Fruit fly (Drosophila melanogaster) whole organism, embryonic: ENCODE results near the gene CG3337.

Experiments used
- CG10274 ChIP-seq: fragments of 200-800 bp; sonication (Bioruptor generic); optimal IDR thresholded peaks from 3 replicates; lab custom pipeline; 2017; ENCODE audit warnings: missing biosample characterization, mild to moderate bottlenecking, missing genetic modification characterization
- CG11695 ChIP-seq: fragments of 200-800 bp; sonication (Bioruptor generic); IDR thresholded peaks from 3 replicates; pipeline ENCODE4 v1.3.6; 2022; ENCODE audit warnings: missing biosample characterization, missing genetic modification characterization
- CG12155 ChIP-seq: fragments of 200-800 bp; sonication (Bioruptor generic); optimal IDR thresholded peaks from 3 replicates; lab custom pipeline; 2016; ENCODE audit warnings: missing biosample characterization, missing genetic modification characterization
- CG13424 ChIP-seq: fragments of 200-800 bp; sonication (Bioruptor generic); optimal IDR thresholded peaks from 2 replicates; lab custom pipeline; 2019; ENCODE audit warnings: missing biosample characterization, mild to moderate bottlenecking, missing genetic modification characterization, moderate library complexity
- CG13624 ChIP-seq: fragments of 200-800 bp; sonication (Bioruptor generic); optimal IDR thresholded peaks from 2 replicates; lab custom pipeline; 2016; ENCODE audit warnings: missing biosample characterization, missing genetic modification characterization
- CG14965 ChIP-seq: fragments of 200-800 bp; sonication (Bioruptor generic); optimal IDR thresholded peaks from 2 replicates; lab custom pipeline; 2016; ENCODE audit warnings: missing biosample characterization, missing genetic modification characterization, borderline replicate concordance
- CG17359 ChIP-seq: fragments of 200-800 bp; sonication (Bioruptor generic); optimal IDR thresholded peaks from 3 replicates; lab custom pipeline; 2018; ENCODE audit warnings: missing biosample characterization, mild to moderate bottlenecking, missing genetic modification characterization, moderate library complexity
- CG18476 ChIP-seq: fragments of 200-800 bp; sonication (Bioruptor generic); optimal IDR thresholded peaks from 2 replicates; lab custom pipeline; 2016; ENCODE audit warnings: missing biosample characterization, mild to moderate bottlenecking, missing genetic modification characterization
- CG18619 ChIP-seq: fragments of 200-800 bp; sonication (Bioruptor generic); optimal IDR thresholded peaks from 3 replicates; lab custom pipeline; 2017; ENCODE audit warnings: missing biosample characterization, mild to moderate bottlenecking, missing genetic modification characterization
- CG30403 ChIP-seq: fragments of 200-800 bp; sonication (Bioruptor generic); optimal IDR thresholded peaks from 3 replicates; lab custom pipeline; 2016; ENCODE audit warnings: missing biosample characterization, missing genetic modification characterization
- CG3163 ChIP-seq: fragments of 200-800 bp; sonication (Bioruptor generic); optimal IDR thresholded peaks from 3 replicates; lab custom pipeline; 2016; ENCODE audit warnings: missing biosample characterization, missing genetic modification characterization
- CG4424 ChIP-seq: fragments of 200-800 bp; sonication (Bioruptor generic); optimal IDR thresholded peaks from 3 replicates; lab custom pipeline; 2016; ENCODE audit warnings: missing biosample characterization, missing genetic modification characterization
- CG4617 ChIP-seq: fragments of 200-800 bp; sonication (Bioruptor generic); optimal IDR thresholded peaks from 3 replicates; lab custom pipeline; 2016; ENCODE audit warnings: missing biosample characterization, missing genetic modification characterization, borderline replicate concordance
- CG7556 ChIP-seq: fragments of 200-800 bp; sonication (Bioruptor generic); optimal IDR thresholded peaks from 2 replicates; lab custom pipeline; 2017; ENCODE audit warnings: missing biosample characterization, mild to moderate bottlenecking, missing genetic modification characterization
- CG9797 ChIP-seq: fragments of 200-800 bp; sonication (Bioruptor generic); optimal IDR thresholded peaks from 3 replicates; lab custom pipeline; 2018; ENCODE audit warnings: missing biosample characterization, mild to moderate bottlenecking, missing genetic modification characterization
- Dbx ChIP-seq: fragments of 200-800 bp; sonication (Bioruptor generic); IDR thresholded peaks from 3 replicates; pipeline ENCODE4 v1.3.6; 2022; ENCODE audit warnings: missing biosample characterization, missing genetic modification characterization
- Dip2 ChIP-seq: fragments of 200-800 bp; sonication (Bioruptor generic); IDR thresholded peaks from 2 replicates; pipeline ENCODE4 v1.3.6; 2022; ENCODE audit warnings: missing biosample characterization, missing genetic modification characterization
- Dll ChIP-seq: fragments of 200-800 bp; sonication (Bioruptor generic); IDR thresholded peaks from 4 replicates; pipeline ENCODE4 v1.3.6; 2022; ENCODE audit warnings: missing biosample characterization, missing genetic modification characterization; ENCODE audit not compliant: partially characterized antibody
- Drgx ChIP-seq: fragments of 200-800 bp; sonication (Bioruptor generic); IDR thresholded peaks from 2 replicates; pipeline ENCODE4 v1.3.6; 2022; ENCODE audit warnings: missing biosample characterization, missing genetic modification characterization
- Gug ChIP-seq: fragments of 200-800 bp; sonication (Bioruptor generic); IDR thresholded peaks from 4 replicates; pipeline ENCODE4 v1.3.6; 2022; ENCODE audit warnings: missing biosample characterization, missing genetic modification characterization
- HLH4C ChIP-seq: fragments of 200-800 bp; sonication (Bioruptor generic); IDR thresholded peaks from 3 replicates; pipeline ENCODE4 v1.3.6; 2022; ENCODE audit warnings: missing biosample characterization, missing genetic modification characterization; ENCODE audit not compliant: partially characterized antibody
- Hmr ChIP-seq: fragments of 200-800 bp; sonication (Bioruptor generic); optimal IDR thresholded peaks from 3 replicates; lab custom pipeline; 2017; ENCODE audit warnings: mild to moderate bottlenecking, missing biosample characterization, missing genetic modification reagents, missing genetic modification characterization
- Lpt ChIP-seq: fragments of >200 bp; optimal IDR thresholded peaks from 2 replicates; lab custom pipeline; 2018; ENCODE audit warnings: missing biosample characterization, missing genetic modification characterization
- NC2β ChIP-seq: fragments of 200-800 bp; sonication (Bioruptor generic); optimal IDR thresholded peaks from 2 replicates; lab custom pipeline; 2016; ENCODE audit warnings: missing biosample characterization, missing genetic modification characterization
- NK7.1 ChIP-seq: fragments of 200-800 bp; sonication (Bioruptor generic); optimal IDR thresholded peaks from 3 replicates; lab custom pipeline; 2016; ENCODE audit warnings: missing biosample characterization, missing genetic modification characterization
- Optix ChIP-seq: fragments of 200-800 bp; sonication (Bioruptor generic); IDR thresholded peaks from 3 replicates; pipeline ENCODE4 v1.3.6; 2022; ENCODE audit warnings: missing biosample characterization, missing genetic modification characterization
- Stat92E ChIP-seq, 3 experiments: fragments of >200 bp in 2 of 3; fragments of 200-800 bp in 1 of 3; sonication (Bioruptor generic) in 1 of 3; optimal IDR thresholded peaks; 2 replicates each; lab custom pipeline; 2017 to 2019; ENCODE audit warnings: missing biosample characterization in 3 of 3, missing genetic modification characterization in 3 of 3, mild to moderate bottlenecking in 1 of 3, moderate library complexity in 1 of 3
- ase ChIP-seq: fragments of 200-800 bp; sonication (Bioruptor generic); IDR thresholded peaks from 3 replicates; pipeline ENCODE4 v1.3.6; 2022; ENCODE audit warnings: missing biosample characterization, missing genetic modification characterization
- bbx ChIP-seq: fragments of 200-800 bp; sonication (Bioruptor generic); IDR thresholded peaks from 2 replicates; pipeline ENCODE4 v1.3.6; 2022; ENCODE audit warnings: missing biosample characterization, missing genetic modification characterization; ENCODE audit not compliant: partially characterized antibody
- bigmax ChIP-seq: fragments of 200-800 bp; sonication (Bioruptor generic); optimal IDR thresholded peaks from 2 replicates; lab custom pipeline; 2018; ENCODE audit warnings: missing biosample characterization, mild to moderate bottlenecking, missing genetic modification characterization
- bowl ChIP-seq: fragments of 200-800 bp; sonication (Bioruptor generic); IDR thresholded peaks from 2 replicates; pipeline ENCODE4 v1.3.6; 2022; ENCODE audit warnings: missing biosample characterization, missing genetic modification characterization
- br ChIP-seq: fragments of >200 bp; optimal IDR thresholded peaks from 2 replicates; lab custom pipeline; 2017
- chinmo ChIP-seq: fragments of 200-800 bp; sonication (Bioruptor generic); IDR thresholded peaks from 4 replicates; pipeline ENCODE4 v1.3.6; 2022; ENCODE audit warnings: missing biosample characterization, missing genetic modification characterization; ENCODE audit not compliant: partially characterized antibody
- dan ChIP-seq: fragments of 200-800 bp; sonication (Bioruptor generic); IDR thresholded peaks from 2 replicates; pipeline ENCODE4 v1.3.6; 2022; ENCODE audit warnings: missing biosample characterization, missing genetic modification characterization
- dpn ChIP-seq, 2 experiments: fragments of 200-800 bp; sonication (Bioruptor generic); optimal IDR thresholded peaks; 3 replicates each; lab custom pipeline; 2016; ENCODE audit warnings: missing biosample characterization in 2 of 2, missing genetic modification characterization in 2 of 2
- dysf ChIP-seq: fragments of 200-800 bp; sonication (Bioruptor generic); IDR thresholded peaks from 3 replicates; pipeline ENCODE4 v1.3.6; 2022; ENCODE audit warnings: missing biosample characterization, missing genetic modification characterization
- esg ChIP-seq: fragments of 200-800 bp; sonication (Bioruptor generic); conservative IDR thresholded peaks from 2 replicates; pipeline ENCODE4 v1.3.6; 2022; ENCODE audit warnings: missing biosample characterization, missing genetic modification characterization
- fd64A ChIP-seq: fragments of 200-800 bp; sonication (Bioruptor generic); optimal IDR thresholded peaks from 3 replicates; lab custom pipeline; 2018; ENCODE audit warnings: missing biosample characterization, mild to moderate bottlenecking, missing genetic modification characterization
- grau ChIP-seq: fragments of 200-800 bp; optimal IDR thresholded peaks from 3 replicates; lab custom pipeline; 2019; ENCODE audit warnings: missing biosample characterization, mild to moderate bottlenecking, missing genetic modification characterization, moderate library complexity
- hb ChIP-seq: fragments of 200-800 bp; sonication (Bioruptor generic); IDR thresholded peaks from 3 replicates; pipeline ENCODE4 v1.3.6; 2022; ENCODE audit warnings: missing biosample characterization, missing genetic modification characterization; ENCODE audit not compliant: partially characterized antibody
- ind ChIP-seq: fragments of 200-800 bp; sonication (Bioruptor generic); optimal IDR thresholded peaks from 3 replicates; lab custom pipeline; 2016; ENCODE audit warnings: missing biosample characterization, missing genetic modification characterization
- jigr1 ChIP-seq: fragments of 200-800 bp; sonication (Bioruptor generic); IDR thresholded peaks from 3 replicates; pipeline ENCODE4 v1.3.6; 2022; ENCODE audit warnings: missing biosample characterization, missing genetic modification characterization
- klu ChIP-seq: fragments of 200-800 bp; sonication (Bioruptor generic); IDR thresholded peaks from 2 replicates; pipeline ENCODE4 v1.3.6; 2022; ENCODE audit warnings: missing biosample characterization, missing genetic modification characterization
- nau ChIP-seq: fragments of 200-800 bp; sonication (Bioruptor generic); optimal IDR thresholded peaks from 3 replicates; lab custom pipeline; 2017; ENCODE audit warnings: missing biosample characterization, mild to moderate bottlenecking, missing genetic modification characterization, missing genetic modification reagents
- row ChIP-seq: fragments of 200-800 bp; sonication (Bioruptor generic); IDR thresholded peaks from 3 replicates; pipeline ENCODE4 v1.3.6; 2022; ENCODE audit warnings: missing biosample characterization, missing genetic modification characterization
- sisA ChIP-seq: fragments of 200-800 bp; sonication (Bioruptor generic); IDR thresholded peaks from 2 replicates; pipeline ENCODE4 v1.3.6; 2022; ENCODE audit warnings: missing biosample characterization, missing genetic modification characterization
- slbo ChIP-seq: fragments of 200-800 bp; sonication (Bioruptor generic); IDR thresholded peaks from 2 replicates; pipeline ENCODE4 v1.3.6; 2022; ENCODE audit warnings: missing biosample characterization, missing genetic modification characterization
- sug ChIP-seq: fragments of 200-800 bp; optimal IDR thresholded peaks from 2 replicates; lab custom pipeline; 2019; ENCODE audit warnings: missing biosample characterization, mild to moderate bottlenecking, missing genetic modification characterization, moderate library complexity
- tin ChIP-seq: fragments of 200-800 bp; sonication (Bioruptor generic); optimal IDR thresholded peaks from 3 replicates; lab custom pipeline; 2016; ENCODE audit warnings: missing biosample characterization, missing genetic modification characterization
- tio ChIP-seq: fragments of 200-800 bp; sonication (Bioruptor generic); optimal IDR thresholded peaks from 2 replicates; lab custom pipeline; 2017; ENCODE audit warnings: missing biosample characterization, missing genetic modification characterization, inconsistent platforms
- usp ChIP-seq: fragments of >200 bp; optimal IDR thresholded peaks from 2 replicates; lab custom pipeline; 2017; ENCODE audit warnings: missing biosample characterization, missing genetic modification characterization
- zfh1 ChIP-seq: fragments of 200-800 bp; sonication (Bioruptor generic); IDR thresholded peaks from 3 replicates; pipeline ENCODE4 v1.3.6; 2022; ENCODE audit warnings: missing biosample characterization, missing genetic modification characterization

CG3337 gene

dm6 chr3R:21269923-21270322 lies 46.5 kb upstream of the CG3337 start, which contains the start of the genes AP-2sigma and Idi (continued):
- TF ChIP-seq CG10274 (GFP tag; lab: Kevin White, UChicago), result no peak
- TF ChIP-seq CG13424 (tag; lab: Kevin White, UChicago), result no peak
- no peak for TF ChIP-seq CG9797 (GFP tag; lab: Kevin White, UChicago)
- no peak for TF ChIP-seq fd64A (GFP tag; lab: Kevin White, UChicago)
- TF ChIP-seq CG11695 (GFP tag; lab: Robert Waterston, UW), result no peak
- TF ChIP-seq usp (GFP tag; lab: Kevin White, UChicago), result no peak
- no peak for TF ChIP-seq br (lab: Kevin White, UChicago)
- no peak for TF ChIP-seq bowl (GFP tag; lab: Robert Waterston, UW)
- no peak for TF ChIP-seq CG3163 (GFP tag; lab: Kevin White, UChicago)
- peak; percentile 49; the same call in 1 of the 3 replicates for TF ChIP-seq Dbx (GFP tag; lab: Robert Waterston, UW)
- TF ChIP-seq CG14965 (GFP tag; lab: Kevin White, UChicago), result no peak
- peak; percentile 29 to 39 for TF ChIP-seq dpn (GFP tag; optimal IDR thresholded peaks at IDR 0.05; lab: Kevin White, UChicago)
- TF ChIP-seq CG7556 (GFP tag; lab: Kevin White, UChicago), result no peak
- TF ChIP-seq CG4424 (GFP tag; lab: Kevin White, UChicago), result peak; percentile 9
- TF ChIP-seq Hmr (GFP tag; lab: Kevin White, UChicago), result peak; percentile 30
- no peak for TF ChIP-seq dan
- TF ChIP-seq jigr1 (GFP tag; lab: Robert Waterston, UW), result no peak
- TF ChIP-seq sug (tag; lab: Kevin White, UChicago), result peak; percentile 26
- TF ChIP-seq CG18619 (GFP tag; lab: Kevin White, UChicago), result no peak
- TF ChIP-seq Gug, result no peak
- TF ChIP-seq tin (GFP tag; lab: Kevin White, UChicago), result no peak
- no peak for TF ChIP-seq ase
- peak; percentile 30; the same call in 1 of the 3 replicates for TF ChIP-seq row (GFP tag; lab: Robert Waterston, UW)
- TF ChIP-seq ind (GFP tag; lab: Kevin White, UChicago), result no peak
- no peak for TF ChIP-seq Optix
- TF ChIP-seq Dip2, result no peak
- no peak for TF ChIP-seq Stat92E (GFP tag; optimal IDR thresholded peaks at IDR 0.05; lab: Kevin White, UChicago)
- peak; percentile 39; the same call in 1 of the 4 replicates for TF ChIP-seq Dll (GFP tag; lab: Robert Waterston, UW)
- peak; percentile 66 for TF ChIP-seq slbo (GFP tag; lab: Robert Waterston, UW)
- no peak for TF ChIP-seq Drgx (GFP tag; lab: Robert Waterston, UW)
- no peak for TF ChIP-seq tio (GFP tag; lab: Kevin White, UChicago)
- TF ChIP-seq sisA (GFP tag; lab: Robert Waterston, UW), result no peak
- TF ChIP-seq CG18476, result no peak
- 0 out of 2 replicates have a peak, but pooled peaks have one; percentile 36 for TF ChIP-seq bbx
- TF ChIP-seq grau, result peak; percentile 22
- TF ChIP-seq nau, result no peak
- no peak for TF ChIP-seq hb
- TF ChIP-seq klu (GFP tag; lab: Robert Waterston, UW), result no peak
- TF ChIP-seq CG4617 (GFP tag; lab: Kevin White, UChicago), result peak; percentile 90
- peak; percentile 69 for TF ChIP-seq CG13624 (GFP tag; lab: Kevin White, UChicago)
- 0 out of 4 replicates have a peak, but pooled peaks have one; percentile 64 for TF ChIP-seq chinmo (GFP tag; lab: Robert Waterston, UW)
- no peak for TF ChIP-seq NK7.1 (GFP tag; lab: Kevin White, UChicago)
- TF ChIP-seq CG17359 (tag; lab: Kevin White, UChicago), result no peak
- TF ChIP-seq CG12155 (GFP tag; lab: Kevin White, UChicago), result no peak
- TF ChIP-seq zfh1 (GFP tag; lab: Robert Waterston, UW), result peak; percentile 55; the same call in 1 of the 3 replicates
- no peak for TF ChIP-seq Lpt (GFP tag; lab: Kevin White, UChicago)
- TF ChIP-seq HLH4C (GFP tag; lab: Robert Waterston, UW), result no peak
- TF ChIP-seq NC2β, result peak; percentile 16
- TF ChIP-seq dysf (GFP tag; lab: Robert Waterston, UW), result no peak
- TF ChIP-seq bigmax (GFP tag; lab: Kevin White, UChicago), result no peak
- TF ChIP-seq CG30403, result peak; percentile 30
- no peak for TF ChIP-seq esg (GFP tag; lab: Robert Waterston, UW)
